Fruit fly (Drosophila melanogaster) whole organism, embryonic: ENCODE data around the gene CG12680.

Experiments
- Ada2b ChIP-seq: fragments of 200-800 bp; sonication (Bioruptor generic); IDR thresholded peaks from 2 replicates; pipeline ENCODE4 v1.3.6; 2022; ENCODE audit warnings: missing biosample characterization, missing genetic modification characterization
- Awh ChIP-seq: fragments of 200-800 bp; sonication (Bioruptor generic); IDR thresholded peaks from 2 replicates; pipeline ENCODE4, ENCODE4 v1.3.6; 2022; ENCODE audit warnings: missing biosample characterization, missing genetic modification characterization
- CG10543 ChIP-seq: fragments of 200-800 bp; sonication (Bioruptor generic); optimal IDR thresholded peaks from 3 replicates; lab custom pipeline; 2017; ENCODE audit warnings: missing biosample characterization, mild to moderate bottlenecking, missing genetic modification characterization, moderate library complexity
- CG11085 ChIP-seq: fragments of 200-800 bp; sonication (Bioruptor generic); IDR thresholded peaks from 2 replicates; pipeline ENCODE4 v1.3.6; 2022; ENCODE audit warnings: missing biosample characterization, missing genetic modification characterization
- CG13296 ChIP-seq: fragments of 200-800 bp; sonication (Bioruptor generic); optimal IDR thresholded peaks from 3 replicates; lab custom pipeline; 2018; ENCODE audit warnings: missing biosample characterization, mild to moderate bottlenecking, missing genetic modification characterization
- CG13624 ChIP-seq: fragments of 200-800 bp; sonication (Bioruptor generic); optimal IDR thresholded peaks from 2 replicates; lab custom pipeline; 2016; ENCODE audit warnings: missing biosample characterization, missing genetic modification characterization
- CG14050 ChIP-seq: fragments of 200-800 bp; sonication (Bioruptor generic); IDR thresholded peaks from 3 replicates; pipeline ENCODE4 v1.3.6; 2022; ENCODE audit warnings: missing biosample characterization, missing genetic modification characterization
- CG15011 ChIP-seq: fragments of 200-800 bp; sonication (Bioruptor generic); optimal IDR thresholded peaks from 3 replicates; lab custom pipeline; 2018; ENCODE audit warnings: missing biosample characterization, mild to moderate bottlenecking, missing genetic modification characterization
- CG18599 ChIP-seq: fragments of 200-800 bp; sonication (Bioruptor generic); optimal IDR thresholded peaks from 3 replicates; lab custom pipeline; 2017; ENCODE audit warnings: missing biosample characterization, missing genetic modification characterization, mild to moderate bottlenecking, moderate library complexity, missing genetic modification reagents
- CG3726 ChIP-seq: fragments of 200-800 bp; sonication (Bioruptor generic); IDR thresholded peaks from 3 replicates; pipeline ENCODE4, ENCODE4 v1.3.6; 2022; ENCODE audit warnings: missing biosample characterization, missing genetic modification characterization
- CG5180 ChIP-seq: fragments of 200-800 bp; sonication (Bioruptor generic); optimal IDR thresholded peaks from 3 replicates; lab custom pipeline; 2017; ENCODE audit warnings: missing biosample characterization, missing genetic modification characterization, mild to moderate bottlenecking, moderate library complexity, missing genetic modification reagents
- CG7786 ChIP-seq: fragments of 200-800 bp; sonication (Bioruptor generic); optimal IDR thresholded peaks from 2 replicates; lab custom pipeline; 2016; ENCODE audit warnings: missing biosample characterization, missing genetic modification characterization
- CG8089 ChIP-seq: fragments of 200-800 bp; sonication (Bioruptor generic); optimal IDR thresholded peaks from 3 replicates; lab custom pipeline; 2016; ENCODE audit warnings: missing biosample characterization, missing genetic modification characterization
- CG8765 ChIP-seq: fragments of 200-800 bp; sonication (Bioruptor generic); IDR thresholded peaks from 2 replicates; pipeline ENCODE4 v1.3.6; 2022; ENCODE audit warnings: missing biosample characterization, missing genetic modification characterization
- CG9727 ChIP-seq: fragments of 200-800 bp; sonication (Bioruptor generic); optimal IDR thresholded peaks from 3 replicates; lab custom pipeline; 2017; ENCODE audit warnings: missing biosample characterization, mild to moderate bottlenecking, missing genetic modification characterization
- CG9932 ChIP-seq: fragments of 200-800 bp; sonication (Bioruptor generic); IDR thresholded peaks from 2 replicates; pipeline ENCODE4 v1.3.6; 2022; ENCODE audit warnings: missing biosample characterization, missing genetic modification characterization
- CHES-1-like ChIP-seq: fragments of 200-800 bp; sonication (Bioruptor generic); optimal IDR thresholded peaks from 2 replicates; lab custom pipeline; 2016; ENCODE audit warnings: missing biosample characterization, missing genetic modification characterization
- Camta ChIP-seq: fragments of 200-800 bp; sonication (Bioruptor generic); optimal IDR thresholded peaks from 2 replicates; lab custom pipeline; 2016; ENCODE audit warnings: missing biosample characterization, missing genetic modification characterization
- Dip2 ChIP-seq: fragments of 200-800 bp; sonication (Bioruptor generic); IDR thresholded peaks from 2 replicates; pipeline ENCODE4 v1.3.6; 2022; ENCODE audit warnings: missing biosample characterization, missing genetic modification characterization
- E2f2 ChIP-seq: fragments of 200-800 bp; sonication (Bioruptor generic); IDR thresholded peaks from 2 replicates; pipeline ENCODE4 v1.3.6; 2022; ENCODE audit warnings: missing biosample characterization, missing genetic modification characterization
- Elba2 ChIP-seq: fragments of 200-800 bp; sonication (Bioruptor generic); optimal IDR thresholded peaks from 3 replicates; lab custom pipeline; 2016; ENCODE audit warnings: missing biosample characterization, missing genetic modification characterization
- HLH3B ChIP-seq: fragments of 200-800 bp; sonication (Bioruptor generic); IDR thresholded peaks from 2 replicates; pipeline ENCODE4 v1.3.6; 2022; ENCODE audit warnings: missing biosample characterization, missing genetic modification characterization
- Lim3 ChIP-seq: fragments of 200-800 bp; sonication (Bioruptor generic); IDR thresholded peaks from 2 replicates; pipeline ENCODE4 v1.3.6; 2022; ENCODE audit warnings: missing biosample characterization, missing genetic modification characterization
- Optix ChIP-seq: fragments of 200-800 bp; sonication (Bioruptor generic); IDR thresholded peaks from 3 replicates; pipeline ENCODE4 v1.3.6; 2022; ENCODE audit warnings: missing biosample characterization, missing genetic modification characterization
- Rfx ChIP-seq: fragments of 200-800 bp; sonication (Bioruptor generic); IDR thresholded peaks from 2 replicates; pipeline ENCODE4 v1.3.6; 2022; ENCODE audit warnings: missing biosample characterization, missing genetic modification characterization
- bcd ChIP-seq: fragments of 200-800 bp; sonication (Bioruptor generic); optimal IDR thresholded peaks from 2 replicates; lab custom pipeline; 2017; ENCODE audit warnings: missing biosample characterization, mild to moderate bottlenecking, missing genetic modification characterization
- bowl ChIP-seq: fragments of 200-800 bp; sonication (Bioruptor generic); IDR thresholded peaks from 2 replicates; pipeline ENCODE4 v1.3.6; 2022; ENCODE audit warnings: missing biosample characterization, missing genetic modification characterization
- croc ChIP-seq: fragments of 200-800 bp; sonication (Bioruptor generic); conservative IDR thresholded peaks from 3 replicates; pipeline ENCODE4 v1.3.6; 2022; ENCODE audit warnings: missing biosample characterization, missing genetic modification characterization
- da ChIP-seq: fragments of 200-800 bp; sonication (Bioruptor generic); optimal IDR thresholded peaks from 2 replicates; lab custom pipeline; 2016; ENCODE audit warnings: missing biosample characterization, missing genetic modification characterization
- dmrt11E ChIP-seq: fragments of 200-800 bp; sonication (Bioruptor generic); optimal IDR thresholded peaks from 3 replicates; lab custom pipeline; 2018; ENCODE audit warnings: missing biosample characterization, mild to moderate bottlenecking, missing genetic modification characterization, moderate library complexity
- esg ChIP-seq: fragments of 200-800 bp; sonication (Bioruptor generic); conservative IDR thresholded peaks from 2 replicates; pipeline ENCODE4 v1.3.6; 2022; ENCODE audit warnings: missing biosample characterization, missing genetic modification characterization
- fd102C ChIP-seq: fragments of 200-800 bp; sonication (Bioruptor generic); optimal IDR thresholded peaks from 2 replicates; lab custom pipeline; 2018; ENCODE audit warnings: missing biosample characterization, mild to moderate bottlenecking, missing genetic modification characterization, moderate library complexity
- fru ChIP-seq: fragments of >200 bp; optimal IDR thresholded peaks from 2 replicates; lab custom pipeline; 2017
- gfzf ChIP-seq: fragments of 200-800 bp; sonication (Bioruptor generic); optimal IDR thresholded peaks from 2 replicates; lab custom pipeline; 2016; ENCODE audit warnings: missing biosample characterization, mild to moderate bottlenecking, missing genetic modification characterization, moderate library complexity
- gt ChIP-seq: fragments of 200-800 bp; sonication (Bioruptor generic); IDR thresholded peaks from 2 replicates; pipeline ENCODE4 v1.3.6; 2022; ENCODE audit warnings: missing biosample characterization, missing genetic modification characterization
- kni ChIP-seq: fragments of 200-800 bp; sonication (Bioruptor generic); optimal IDR thresholded peaks from 3 replicates; lab custom pipeline; 2017; ENCODE audit warnings: mild to moderate bottlenecking, missing biosample characterization, missing genetic modification reagents, missing genetic modification characterization
- lmd ChIP-seq: fragments of 200-800 bp; sonication (Bioruptor generic); IDR thresholded peaks from 2 replicates; pipeline ENCODE4 v1.3.6; 2022; ENCODE audit warnings: missing biosample characterization, missing genetic modification characterization
- nom ChIP-seq: fragments of 200-800 bp; sonication (Bioruptor generic); optimal IDR thresholded peaks from 2 replicates; lab custom pipeline; 2017; ENCODE audit warnings: missing biosample characterization, missing genetic modification characterization, mild to moderate bottlenecking, moderate library complexity, missing genetic modification reagents
- pho ChIP-seq: fragments of 200-800 bp; sonication (Bioruptor generic); optimal IDR thresholded peaks from 2 replicates; lab custom pipeline; 2016; ENCODE audit warnings: missing biosample characterization, missing genetic modification characterization
- ranshi ChIP-seq: fragments of 200-800 bp; sonication (Bioruptor generic); IDR thresholded peaks from 2 replicates; pipeline ENCODE4 v1.3.6; 2022; ENCODE audit warnings: missing biosample characterization, missing genetic modification characterization
- sisA ChIP-seq: fragments of 200-800 bp; sonication (Bioruptor generic); IDR thresholded peaks from 2 replicates; pipeline ENCODE4 v1.3.6; 2022; ENCODE audit warnings: missing biosample characterization, missing genetic modification characterization
- slou ChIP-seq: fragments of 200-800 bp; sonication (Bioruptor generic); optimal IDR thresholded peaks from 3 replicates; lab custom pipeline; 2016; ENCODE audit warnings: missing biosample characterization, missing genetic modification characterization
- slp2 ChIP-seq: fragments of 200-800 bp; sonication (Bioruptor generic); optimal IDR thresholded peaks from 2 replicates; lab custom pipeline; 2016; ENCODE audit warnings: missing biosample characterization, missing genetic modification characterization
- sna ChIP-seq: fragments of 200-800 bp; sonication (Bioruptor generic); IDR thresholded peaks from 2 replicates; pipeline ENCODE4 v1.3.6; 2022; ENCODE audit warnings: missing biosample characterization, missing genetic modification characterization; ENCODE audit not compliant: partially characterized antibody
- sug ChIP-seq: fragments of 200-800 bp; optimal IDR thresholded peaks from 2 replicates; lab custom pipeline; 2019; ENCODE audit warnings: missing biosample characterization, mild to moderate bottlenecking, missing genetic modification characterization, moderate library complexity
- tap ChIP-seq: fragments of 200-800 bp; optimal IDR thresholded peaks from 3 replicates; lab custom pipeline; 2019; ENCODE audit warnings: missing biosample characterization, mild to moderate bottlenecking, missing genetic modification characterization, moderate library complexity
- unpg ChIP-seq: fragments of 200-800 bp; sonication (Bioruptor generic); optimal IDR thresholded peaks from 3 replicates; lab custom pipeline; 2018; ENCODE audit warnings: missing biosample characterization, mild to moderate bottlenecking, missing genetic modification characterization, moderate library complexity
- wdn ChIP-seq: fragments of 200-800 bp; sonication (Bioruptor generic); IDR thresholded peaks from 2 replicates; pipeline ENCODE4 v1.3.6; 2022; ENCODE audit warnings: missing biosample characterization, missing genetic modification characterization
- z ChIP-seq: fragments of 200-800 bp; sonication (Bioruptor generic); IDR thresholded peaks from 3 replicates; pipeline ENCODE4 v1.3.6; 2022; ENCODE audit warnings: missing biosample characterization, missing genetic modification characterization
- zen ChIP-seq: fragments of 200-800 bp; sonication (Bioruptor generic); optimal IDR thresholded peaks from 3 replicates; lab custom pipeline; 2018; ENCODE audit warnings: missing biosample characterization, mild to moderate bottlenecking, missing genetic modification characterization, moderate library complexity
- zen2 ChIP-seq: fragments of 200-800 bp; sonication (Bioruptor generic); IDR thresholded peaks from 3 replicates; pipeline ENCODE4 v1.3.6; 2022; ENCODE audit warnings: missing biosample characterization, missing genetic modification characterization; ENCODE audit not compliant: partially characterized antibody

The CG12680 gene

dm6 chrX:5046256-5046894, 49.1 kb downstream of the CG12680 start (continued):
- TF ChIP-seq slou (peak; percentile 4), sisA (GFP tag; lab: Robert Waterston, UW) (peak; percentile 77), sug (tag; lab: Kevin White, UChicago) (peak; percentile 51), gt (GFP tag; lab: Robert Waterston, UW) (0 out of 2 replicates have a peak, but pooled peaks have one; percentile 33), CG18599 (GFP tag; lab: Kevin White, UChicago) (peak; percentile 75), CG9932 (GFP tag; lab: Robert Waterston, UW) (peak; percentile 83), Rfx (peak; percentile 81), Dip2 (GFP tag; lab: Robert Waterston, UW) (peak; percentile 15; the same call in 1 of the 2 replicates), Elba2 (GFP tag; lab: Kevin White, UChicago) (no peak), E2f2 (GFP tag; lab: Robert Waterston, UW) (peak; percentile 66), CG8089 (GFP tag; lab: Kevin White, UChicago) (peak; percentile 39), CG8765 (GFP tag; lab: Robert Waterston, UW) (peak; percentile 33; the same call in 1 of the 2 replicates), CG15011 (GFP tag; lab: Kevin White, UChicago) (peak; percentile 69), Lim3 (no peak), bcd (GFP tag; lab: Kevin White, UChicago) (peak; percentile 75), CG11085 (peak; percentile 30; the same call in 1 of the 2 replicates), CG5180 (GFP tag; lab: Kevin White, UChicago) (peak; percentile 55), CG3726 (GFP tag; lab: Robert Waterston, UW) (peak; percentile 65; the same call in 1 of the 3 replicates), croc (GFP tag; lab: Robert Waterston, UW) (no peak), HLH3B (peak; percentile 77), da (GFP tag; lab: Kevin White, UChicago) (no peak), Optix (peak; percentile 28; the same call in 1 of the 3 replicates), nom (GFP tag; lab: Kevin White, UChicago) (peak; percentile 81), z (no peak), Ada2b (GFP tag; lab: Robert Waterston, UW) (peak; percentile 70), CG7786 (peak; percentile 48), dmrt11E (tag; lab: Kevin White, UChicago) (peak; percentile 90), Camta (GFP tag; lab: Kevin White, UChicago) (peak; percentile 71), CG13624 (peak; percentile 61), CG14050 (GFP tag; lab: Robert Waterston, UW) (peak; percentile 65), CG13296 (GFP tag; lab: Kevin White, UChicago) (peak; percentile 72), wdn (GFP tag; lab: Robert Waterston, UW) (peak; percentile 42; the same call in 1 of the 2 replicates), lmd (peak; percentile 77), fru (no peak), kni (peak; percentile 83), CG10543 (peak; percentile 23), Awh (GFP tag; lab: Robert Waterston, UW) (peak; percentile 71), pho (GFP tag; lab: Kevin White, UChicago) (peak; percentile 51), esg (GFP tag; lab: Robert Waterston, UW) (peak; percentile 60), zen2 (GFP tag; lab: Robert Waterston, UW) (no peak), CHES-1-like (GFP tag; lab: Kevin White, UChicago) (peak; percentile 51), zen (tag; lab: Kevin White, UChicago) (peak; percentile 73), CG9727 (peak; percentile 89), fd102C (GFP tag; lab: Kevin White, UChicago) (peak; percentile 48), sna (GFP tag; lab: Robert Waterston, UW) (no peak), unpg (peak; percentile 87), slp2 (GFP tag; lab: Kevin White, UChicago) (peak; percentile 50), gfzf (no peak), tap (peak; percentile 67), bowl (GFP tag; lab: Robert Waterston, UW) (no peak), ranshi (GFP tag; lab: Robert Waterston, UW) (peak; percentile 84)
